Worm (Caenorhabditis elegans) whole organism, mixed stage, embryonic: Measurements from ENCODE around the gene H06I04.6.

Experiments used
- bed-3 ChIP-seq: fragments of 200-800 bp; sonication (Bioruptor generic); optimal IDR thresholded peaks from 3 replicates; lab custom pipeline; 2018; ENCODE audit warnings: mild to moderate bottlenecking, missing genetic modification characterization, moderate library complexity, missing compliant biosample characterization
- blmp-1 ChIP-seq: fragments of 150-350 bp; optimal IDR thresholded peaks from 2 replicates; lab custom pipeline; 2014; ENCODE audit warnings: missing biosample characterization, missing genetic modification characterization
- ceh-43 ChIP-seq: fragments of 200-800 bp; sonication (Bioruptor generic); optimal IDR thresholded peaks from 2 replicates; lab custom pipeline; 2018; ENCODE audit warnings: mild to moderate bottlenecking, missing genetic modification characterization, moderate library complexity, missing compliant biosample characterization
- drap-1 ChIP-seq: fragments of 200-800 bp; sonication (Bioruptor generic); optimal IDR thresholded peaks from 3 replicates; lab custom pipeline; 2018; ENCODE audit warnings: mild to moderate bottlenecking, missing genetic modification characterization, missing compliant biosample characterization
- lin-13 ChIP-seq: fragments of 150-350 bp; optimal IDR thresholded peaks from 2 replicates; lab custom pipeline; 2014; ENCODE audit warnings: missing biosample characterization, missing genetic modification characterization
- lin-32 ChIP-seq: fragments of 200-800 bp; sonication (Bioruptor generic); optimal IDR thresholded peaks from 2 replicates; lab custom pipeline; 2018; ENCODE audit warnings: mild to moderate bottlenecking, missing genetic modification characterization, missing compliant biosample characterization
- sptf-1 ChIP-seq: sonication (generic microtip); optimal IDR thresholded peaks from 2 replicates; lab custom pipeline; 2017; ENCODE audit warnings: mild to moderate bottlenecking, missing genetic modification characterization, moderate library complexity, missing compliant biosample characterization
- unc-120 ChIP-seq: sonication (generic microtip); optimal IDR thresholded peaks from 2 replicates; lab custom pipeline; 2017; ENCODE audit warnings: missing genetic modification characterization, missing compliant biosample characterization; ENCODE audit not compliant: poor library complexity, severe bottlenecking
- ztf-11 ChIP-seq: fragments of 150-350 bp; optimal IDR thresholded peaks from 2 replicates; lab custom pipeline; 2014; ENCODE audit warnings: missing biosample characterization, missing genetic modification characterization

DNA sequence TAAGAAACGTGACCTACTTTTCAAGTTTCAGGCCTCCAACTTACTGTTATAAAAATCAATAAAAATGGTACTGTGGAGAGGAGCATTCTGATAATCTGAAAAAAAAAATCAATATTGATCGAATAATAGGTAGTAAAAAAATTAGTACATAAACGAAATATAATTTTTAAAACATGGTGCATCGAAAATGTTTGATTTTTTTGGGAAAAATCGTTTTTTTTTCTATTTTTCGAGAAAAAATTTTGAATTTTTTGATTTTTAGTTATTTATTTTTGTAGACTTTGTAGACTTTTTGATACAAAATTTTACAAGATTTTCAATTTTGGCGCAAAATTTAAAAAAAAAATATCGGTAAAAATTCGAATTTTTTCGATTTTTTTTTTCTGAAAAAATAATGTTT, 17.1 kb downstream of the H06I04.6 start, which contains the start of gene cutl-25:
- TF ChIP-seq drap-1 (GFP tag; lab: Kevin White, UChicago) (no peak), ceh-43 (no peak), lin-13 (tag; lab: Kevin White, UChicago) (no peak), unc-120 (tag; lab: Kevin White, UChicago) (no peak), sptf-1 (tag; lab: Kevin White, UChicago) (no peak), blmp-1 (tag; lab: Kevin White, UChicago) (no peak), bed-3 (GFP tag; lab: Kevin White, UChicago) (no peak), lin-32 (GFP tag; lab: Kevin White, UChicago) (no peak), ztf-11 (tag; lab: Kevin White, UChicago) (no peak)
